Worm (Caenorhabditis elegans) whole organism, L2 larva: Measurements from ENCODE around the gene srh-76.

Source experiments
- aly-2 ChIP-seq: fragments of 150-350 bp; optimal IDR thresholded peaks from 2 replicates; lab custom pipeline; 2014; ENCODE audit warnings: missing biosample characterization, missing genetic modification characterization
- ama-1 ChIP-seq: fragments of 150-350 bp; optimal IDR thresholded peaks from 2 replicates; lab custom pipeline; 2018; ENCODE audit warnings: inconsistent platforms
- lsy-2 ChIP-seq, 2 experiments: fragments of 150-350 bp in 1 of 2; sonication (generic microtip) in 1 of 2; optimal IDR thresholded peaks; 2 replicates each; lab custom pipeline; 2014 to 2017; ENCODE audit warnings: missing biosample characterization in 2 of 2, missing genetic modification characterization in 2 of 2
- nhr-12 ChIP-seq: fragments of 150-350 bp; optimal IDR thresholded peaks from 2 replicates; lab custom pipeline; 2014; ENCODE audit warnings: missing biosample characterization, missing genetic modification characterization
- nhr-237 ChIP-seq: fragments of 150-350 bp; optimal IDR thresholded peaks from 2 replicates; lab custom pipeline; 2014; ENCODE audit warnings: missing biosample characterization, missing genetic modification characterization
- snpc-4 ChIP-seq: fragments of 150-350 bp; optimal IDR thresholded peaks from 2 replicates; lab custom pipeline; 2014; ENCODE audit warnings: missing biosample characterization, missing genetic modification characterization
- ztf-4 ChIP-seq: fragments of 150-350 bp; optimal IDR thresholded peaks from 2 replicates; lab custom pipeline; 2014; ENCODE audit warnings: missing biosample characterization, missing genetic modification characterization

- TF ChIP-seq ztf-4 (no peak), snpc-4 (tag; lab: Kevin White, UChicago) (no peak), lsy-2 (tag; optimal IDR thresholded peaks at IDR 0.05; lab: Kevin White, UChicago) (no peak), nhr-12 (tag; lab: Kevin White, UChicago) (no peak), nhr-237 (no peak), ama-1 (no peak), aly-2 (tag; lab: Kevin White, UChicago) (no peak)
Measured at ce11 chrV:5880064-5880463, 46.4 kb downstream of the srh-76 start, which contains the start of gene C02G6.3.
